Fruit fly (Drosophila melanogaster): ENCODE results near the gene REPTOR-BP.

REPTOR-BP gene

dm6 chr2L:10260750-10261493 lies 3.0 kb upstream of the REPTOR-BP start, which contains the start of gene Pten (continued):
- TF ChIP-seq CG31388 (GFP tag; optimal IDR thresholded peaks at IDR 0.05) (no peak), CG13296 (GFP tag; optimal IDR thresholded peaks at IDR 0.05) (peak; percentile 51), CG3726 (GFP tag; IDR thresholded peaks at IDR 0.05) (no peak), CG13424 (tag; optimal IDR thresholded peaks at IDR 0.05) (peak; percentile 56), sens (GFP tag) (peak; percentile 96), tio (GFP tag; optimal IDR thresholded peaks at IDR 0.05) (no peak), trem (tag; optimal IDR thresholded peaks at IDR 0.05) (peak; percentile 61), zen2 (GFP tag; IDR thresholded peaks at IDR 0.05; ENCODE audit: partially characterized antibody) (no peak; the same call in 2 of the 3 replicates), ac (GFP tag; optimal IDR thresholded peaks at IDR 0.05) (no peak), grau (tag; optimal IDR thresholded peaks at IDR 0.05) (peak; percentile 63), CG14710 (tag; optimal IDR thresholded peaks at IDR 0.05) (peak; percentile 90), CG8478 (optimal IDR thresholded peaks at IDR 0.05) (no peak), CG5245 (GFP tag; optimal IDR thresholded peaks at IDR 0.05) (peak; percentile 60), NFAT (GFP tag; IDR thresholded peaks at IDR 0.05) (no peak), nerfin-1 (tag; optimal IDR thresholded peaks at IDR 0.05) (peak; percentile 48), chinmo (GFP tag; IDR thresholded peaks at IDR 0.05; ENCODE audit: partially characterized antibody) (peak; percentile 85; the same call in 2 of the 4 replicates), Hmr (GFP tag; optimal IDR thresholded peaks at IDR 0.05) (no peak), Hr51 (GFP tag; optimal IDR thresholded peaks at IDR 0.05) (peak in 1 of 2 experiments; percentile 46), grn (GFP tag; optimal IDR thresholded peaks at IDR 0.05) (peak; percentile 49), dimm (GFP tag; IDR thresholded peaks at IDR 0.05) (no peak), chm (GFP tag; IDR thresholded peaks at IDR 0.05) (no peak), CG12299 (tag; optimal IDR thresholded peaks at IDR 0.05) (peak; percentile 53), CG4854 (GFP tag; optimal IDR thresholded peaks at IDR 0.05) (peak; percentile 48), CG4328 (GFP tag; optimal IDR thresholded peaks at IDR 0.05) (peak; percentile 45), CG15514 (GFP tag; optimal IDR thresholded peaks at IDR 0.05) (no peak), CG14667 (GFP tag; IDR thresholded peaks at IDR 0.05) (no peak; the same call in 1 of the 2 replicates), CG3281 (GFP tag; optimal IDR thresholded peaks at IDR 0.05) (peak; percentile 59), Med (GFP tag) (peak; percentile 94), CG11247 (GFP tag; IDR thresholded peaks at IDR 0.05) (no peak), CG3838 (GFP tag; optimal IDR thresholded peaks at IDR 0.05) (no peak), row (GFP tag; IDR thresholded peaks at IDR 0.05) (peak; percentile 87), CG3847 (GFP tag; IDR thresholded peaks at IDR 0.05) (no peak), NfI (GFP tag; optimal IDR thresholded peaks at IDR 0.05) (peak; percentile 64), Blimp-1 (GFP tag; optimal IDR thresholded peaks at IDR 0.05) (no peak), Oli (tag; optimal IDR thresholded peaks at IDR 0.05) (no peak), CG8089 (GFP tag; optimal IDR thresholded peaks at IDR 0.05) (peak; percentile 10), CG10147 (GFP tag; optimal IDR thresholded peaks at IDR 0.05) (peak; percentile 38), Vsx1 (GFP tag; optimal IDR thresholded peaks at IDR 0.05) (no peak), CG12769 (tag; optimal IDR thresholded peaks at IDR 0.05) (no peak), Optix (GFP tag; IDR thresholded peaks at IDR 0.05) (no peak), BEAF-32 (GFP tag; optimal IDR thresholded peaks at IDR 0.05) (peak; percentile 88), ttk (GFP tag; IDR thresholded peaks at IDR 0.05) (no peak), TFAM (GFP tag; optimal IDR thresholded peaks at IDR 0.05) (no peak), Deaf1 (tag; optimal IDR thresholded peaks at IDR 0.05) (no peak), CG9727 (GFP tag; optimal IDR thresholded peaks at IDR 0.05) (peak; percentile 90), CG30431 (GFP tag; optimal IDR thresholded peaks at IDR 0.05) (no peak), HmgZ (tag; optimal IDR thresholded peaks at IDR 0.05) (peak; percentile 57), CG14014 (GFP tag; IDR thresholded peaks at IDR 0.05) (peak; percentile 61; the same call in 1 of the 2 replicates), CG13287 (GFP tag; IDR thresholded peaks at IDR 0.05; ENCODE audit: partially characterized antibody) (peak; percentile 84)
